Fruit fly (Drosophila melanogaster): ENCODE measurements around the gene bocks.

The bocks gene

dm6 chr3R:9606913-9607804, 16.4 kb upstream of the bocks start:
- TF ChIP-seq CG2889 (GFP tag; IDR thresholded peaks at IDR 0.05) (no peak), wek (GFP tag; optimal IDR thresholded peaks at IDR 0.05) (no peak), CG12155 (GFP tag; optimal IDR thresholded peaks at IDR 0.05) (no peak), chif (GFP tag; optimal IDR thresholded peaks at IDR 0.05) (no peak), CG2875 (GFP tag; optimal IDR thresholded peaks at IDR 0.05) (no peak), Awh (GFP tag; IDR thresholded peaks at IDR 0.05) (peak; percentile 90), CG2116 (GFP tag; optimal IDR thresholded peaks at IDR 0.05) (no peak), MTF-1 (GFP tag; optimal IDR thresholded peaks at IDR 0.05; ENCODE audit: borderline replicate concordance) (no peak), Blimp-1 (GFP tag; optimal IDR thresholded peaks at IDR 0.05) (peak; percentile 5), phol (tag; optimal IDR thresholded peaks at IDR 0.05) (no peak), ttk (GFP tag; IDR thresholded peaks at IDR 0.05) (no peak), p53 (GFP tag; optimal IDR thresholded peaks at IDR 0.05) (no peak), abd-A (tag; optimal IDR thresholded peaks at IDR 0.05) (peak; percentile 71), cato (GFP tag; optimal IDR thresholded peaks at IDR 0.05; ENCODE audit: borderline replicate concordance) (no peak), grn (GFP tag; optimal IDR thresholded peaks at IDR 0.05) (peak; percentile 46), vvl (GFP tag; IDR thresholded peaks at IDR 0.05) (peak; percentile 19; the same call in 1 of the 2 replicates), MBD-R2 (GFP tag; IDR thresholded peaks at IDR 0.05) (no peak), chm (GFP tag; IDR thresholded peaks at IDR 0.05) (no peak), oc (tag; optimal IDR thresholded peaks at IDR 0.05) (peak; percentile 11), sens (GFP tag) (peak; percentile 62), Med (GFP tag) (peak; percentile 14), CG18262 (tag; optimal IDR thresholded peaks at IDR 0.05) (no peak), sim (GFP tag; IDR thresholded peaks at IDR 0.05) (no peak)

DNA sequence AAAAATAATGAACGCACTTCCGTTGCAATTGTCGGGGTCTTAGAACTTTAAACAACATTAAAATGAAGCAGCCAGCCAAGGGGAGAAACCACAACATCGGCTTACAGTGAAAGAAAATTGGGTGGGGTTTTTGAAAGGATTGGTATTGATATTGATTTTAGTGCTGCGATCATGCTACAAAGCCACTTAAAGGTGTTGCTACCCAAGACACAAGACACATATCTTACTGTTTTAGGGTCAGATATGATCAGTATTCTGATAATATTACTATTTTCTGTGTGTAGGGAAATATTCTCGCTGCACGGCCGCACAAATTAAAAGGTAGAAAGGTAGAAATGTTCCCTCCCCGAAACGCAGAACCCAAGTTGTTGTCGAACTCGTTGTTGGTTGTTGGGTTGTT, 14.3 kb upstream of the bocks start:
- no peak for TF ChIP-seq ERR (GFP tag; optimal IDR thresholded peaks at IDR 0.05)
- TF ChIP-seq al (GFP tag; IDR thresholded peaks at IDR 0.05) = no peak
- peak; percentile 13 for TF ChIP-seq MTF-1 (GFP tag; optimal IDR thresholded peaks at IDR 0.05; ENCODE audit: borderline replicate concordance)
- TF ChIP-seq ind (GFP tag; optimal IDR thresholded peaks at IDR 0.05) = no peak
- TF ChIP-seq Mad (GFP tag; optimal IDR thresholded peaks at IDR 0.05) = no peak
- TF ChIP-seq Hsf (GFP tag; optimal IDR thresholded peaks at IDR 0.05) = peak; percentile 21
- no peak for TF ChIP-seq CG34422 (GFP tag; IDR thresholded peaks at IDR 0.05)
- no peak for TF ChIP-seq lov (optimal IDR thresholded peaks at IDR 0.05)
- TF ChIP-seq lov (GFP tag; IDR thresholded peaks at IDR 0.05) = peak; percentile 77; the same call in 2 of the 3 replicates
- TF ChIP-seq eve (GFP tag; optimal IDR thresholded peaks at IDR 0.05) = peak in 1 of 2 experiments; percentile 41
- 0 out of 2 replicates have a peak, but pooled peaks have one; percentile 3 for TF ChIP-seq slbo (GFP tag; IDR thresholded peaks at IDR 0.05)
- TF ChIP-seq Nf-YC (tag; optimal IDR thresholded peaks at IDR 0.05) = no peak
- no peak for TF ChIP-seq CG4328 (GFP tag; optimal IDR thresholded peaks at IDR 0.05)
- TF ChIP-seq Neu2 (GFP tag; optimal IDR thresholded peaks at IDR 0.05; ENCODE audit: borderline replicate concordance) = peak; percentile 13
- peak; percentile 10 for TF ChIP-seq CG9609 (GFP tag; optimal IDR thresholded peaks at IDR 0.05)
- TF ChIP-seq Ssrp (tag; optimal IDR thresholded peaks at IDR 0.05) = peak; percentile 51
- peak; percentile 63; the same call in 1 of the 2 replicates for TF ChIP-seq chm (GFP tag; IDR thresholded peaks at IDR 0.05)
- peak; percentile 55; the same call in 1 of the 2 replicates for TF ChIP-seq CG6689 (GFP tag; IDR thresholded peaks at IDR 0.05)
- no peak for TF ChIP-seq CG9876 (GFP tag; optimal IDR thresholded peaks at IDR 0.05)
- peak; percentile 56 for TF ChIP-seq chn (GFP tag; optimal IDR thresholded peaks at IDR 0.05)
- TF ChIP-seq CG8290 (GFP tag; optimal IDR thresholded peaks at IDR 0.05) = peak; percentile 3
- TF ChIP-seq CG8290 (tag; optimal IDR thresholded peaks at IDR 0.05) = no peak
- TF ChIP-seq CG16863 (GFP tag; optimal IDR thresholded peaks at IDR 0.05) = peak; percentile 23
- TF ChIP-seq CG3995 (GFP tag; optimal IDR thresholded peaks at IDR 0.05) = no peak
- TF ChIP-seq hkb (optimal IDR thresholded peaks at IDR 0.05) = no peak
- TF ChIP-seq hkb (GFP tag; IDR thresholded peaks at IDR 0.05) = 0 out of 2 replicates have a peak, but pooled peaks have one; percentile 13
- TF ChIP-seq CG10654 (GFP tag; optimal IDR thresholded peaks at IDR 0.05) = no peak
- no peak for TF ChIP-seq Lhr (GFP tag; optimal IDR thresholded peaks at IDR 0.05)
- peak; percentile 62 for TF ChIP-seq phol (tag; optimal IDR thresholded peaks at IDR 0.05)
- peak; percentile 71; the same call in 2 of the 3 replicates for TF ChIP-seq CG2199 (GFP tag; IDR thresholded peaks at IDR 0.05)

Data from whole organism, embryonic.